Fruit fly (Drosophila melanogaster) whole organism, adult: Measurements from ENCODE around the gene mRpS7.

Experiments used
- CG12768 ChIP-seq: fragments of 200-800 bp; sonication (Bioruptor generic); optimal IDR thresholded peaks from 2 replicates; lab custom pipeline; 2017; ENCODE audit warnings: missing biosample characterization, missing genetic modification characterization, mild to moderate bottlenecking, moderate library complexity, missing genetic modification reagents
- CG14711 ChIP-seq: fragments of 200-800 bp; sonication (Bioruptor generic); optimal IDR thresholded peaks from 2 replicates; lab custom pipeline; 2018; ENCODE audit warnings: missing biosample characterization, mild to moderate bottlenecking, missing genetic modification characterization, moderate library complexity
- CG33017 ChIP-seq: fragments of 200-800 bp; sonication (Bioruptor generic); optimal IDR thresholded peaks from 2 replicates; lab custom pipeline; 2018; ENCODE audit warnings: missing biosample characterization, mild to moderate bottlenecking, missing genetic modification characterization, moderate library complexity
- CG5204 ChIP-seq: fragments of 200-800 bp; sonication (Bioruptor generic); optimal IDR thresholded peaks from 2 replicates; lab custom pipeline; 2016; ENCODE audit warnings: missing biosample characterization, missing genetic modification characterization
- CG7101 ChIP-seq: fragments of 200-800 bp; sonication (Bioruptor generic); optimal IDR thresholded peaks from 2 replicates; lab custom pipeline; 2018; ENCODE audit warnings: missing biosample characterization, mild to moderate bottlenecking, missing genetic modification characterization, moderate library complexity
- Clk ChIP-seq: fragments of 200-800 bp; sonication (Bioruptor generic); optimal IDR thresholded peaks from 2 replicates; lab custom pipeline; 2017; ENCODE audit warnings: missing biosample characterization, missing genetic modification characterization
- cnc ChIP-seq, 2 experiments: fragments of >200 bp; optimal IDR thresholded peaks; 2 replicates each; lab custom pipeline; 2017
- kay ChIP-seq: fragments of 200-800 bp; sonication (Bioruptor generic); peaks from one replicate; lab custom pipeline; 2016; ENCODE audit warnings: missing biosample characterization, missing genetic modification characterization, borderline replicate concordance
- pad ChIP-seq: fragments of 200-800 bp; sonication (Bioruptor generic); optimal IDR thresholded peaks from 3 replicates; lab custom pipeline; 2017; ENCODE audit warnings: missing biosample characterization, missing genetic modification characterization, mild to moderate bottlenecking, moderate library complexity, missing genetic modification reagents
- tj ChIP-seq: fragments of 200-800 bp; sonication (Bioruptor generic); optimal IDR thresholded peaks from 3 replicates; lab custom pipeline; 2017; ENCODE audit warnings: missing biosample characterization, mild to moderate bottlenecking, missing genetic modification characterization, moderate library complexity

DNA sequence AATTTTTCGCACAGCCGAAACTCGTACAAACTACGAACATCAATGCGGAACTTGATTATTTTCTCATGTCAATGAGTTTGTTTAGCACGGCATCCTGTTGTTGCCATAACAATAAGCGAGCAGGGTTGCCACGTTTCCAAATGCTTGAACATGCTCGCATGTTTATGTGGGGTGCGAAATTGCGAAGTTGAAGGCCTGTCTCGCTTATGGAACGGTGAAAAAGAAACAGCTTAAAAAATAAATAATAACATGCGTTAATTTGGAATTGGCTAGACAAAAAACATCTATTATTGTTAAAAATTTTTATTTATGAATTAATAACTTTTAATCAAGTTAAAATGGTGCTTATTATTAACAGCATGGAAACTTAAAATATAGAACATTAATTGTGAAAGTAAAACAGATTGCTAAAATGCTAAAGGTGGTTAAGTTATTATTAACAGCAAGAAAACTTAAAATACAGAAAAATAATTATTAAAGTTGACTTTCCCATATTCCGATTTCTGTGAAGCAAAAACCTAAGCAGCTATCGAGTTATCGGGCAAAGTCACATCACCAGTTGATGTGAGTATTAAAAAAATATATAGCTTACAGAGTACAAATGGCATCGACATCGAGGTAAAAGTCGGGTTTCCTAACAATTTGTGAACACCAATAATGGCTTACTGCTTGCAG is 44.5 kb downstream of the mRpS7 start, which contains the start of the genes Bug22 and TfIIB:
- TF ChIP-seq cnc (optimal IDR thresholded peaks at IDR 0.05; lab: Kevin White, UChicago) (no peak), CG33017 (tag; lab: Kevin White, UChicago) (peak; percentile 53), pad (peak; percentile 42), kay (no peak), CG14711 (tag; lab: Kevin White, UChicago) (peak; percentile 93), tj (GFP tag; lab: Kevin White, UChicago) (peak; percentile 40), Clk (GFP tag; lab: Kevin White, UChicago) (peak; percentile 24), CG5204 (GFP tag; lab: Kevin White, UChicago) (no peak), CG7101 (tag; lab: Kevin White, UChicago) (peak; percentile 75), CG12768 (GFP tag; lab: Kevin White, UChicago) (peak; percentile 64)
